Fruit fly (Drosophila melanogaster) whole organism, embryonic: ENCODE data around the gene CG8051.
A peak's percentile ranks its signal among the peaks of the same experiment; 100 is the strongest.

ENCODE experiments used
- CG10979 ChIP-seq: fragments of 200-800 bp; sonication (Bioruptor generic); optimal IDR thresholded peaks from 2 replicates; lab custom pipeline; 2018; ENCODE audit warnings: missing biosample characterization, mild to moderate bottlenecking, missing genetic modification characterization, moderate library complexity
- CG6272 ChIP-seq: fragments of 200-800 bp; sonication (Bioruptor generic); IDR thresholded peaks from 2 replicates; pipeline ENCODE4 v1.3.6; 2022; ENCODE audit warnings: missing biosample characterization, missing genetic modification characterization
- Dip2 ChIP-seq: fragments of 200-800 bp; sonication (Bioruptor generic); IDR thresholded peaks from 2 replicates; pipeline ENCODE4 v1.3.6; 2022; ENCODE audit warnings: missing biosample characterization, missing genetic modification characterization
- Ets97D ChIP-seq: fragments of 200-800 bp; sonication (Bioruptor generic); optimal IDR thresholded peaks from 3 replicates; lab custom pipeline; 2016; ENCODE audit warnings: missing biosample characterization, missing genetic modification characterization
- Neu2 ChIP-seq: fragments of 200-800 bp; sonication (Bioruptor generic); optimal IDR thresholded peaks from 3 replicates; lab custom pipeline; 2016; ENCODE audit warnings: missing biosample characterization, missing genetic modification characterization, borderline replicate concordance
- Oaz ChIP-seq: fragments of 200-800 bp; sonication (Bioruptor generic); IDR thresholded peaks from 2 replicates; pipeline ENCODE4 v1.3.6; 2022; ENCODE audit warnings: missing biosample characterization, missing genetic modification characterization
- aop ChIP-seq: fragments of 200-800 bp; sonication (Bioruptor generic); IDR thresholded peaks from 2 replicates; pipeline ENCODE4 v1.3.6; 2022; ENCODE audit warnings: missing biosample characterization, missing genetic modification characterization
- gce ChIP-seq: fragments of 200-800 bp; sonication (Bioruptor generic); IDR thresholded peaks from 3 replicates; pipeline ENCODE4 v1.3.6; 2022; ENCODE audit warnings: missing biosample characterization, missing genetic modification characterization
- pnt ChIP-seq: fragments of 200-800 bp; sonication (Bioruptor generic); optimal IDR thresholded peaks from 3 replicates; lab custom pipeline; 2016; ENCODE audit warnings: missing biosample characterization, missing genetic modification characterization
- rib ChIP-seq: fragments of 200-800 bp; sonication (Bioruptor generic); IDR thresholded peaks from 2 replicates; pipeline ENCODE4 v1.3.6; 2022; ENCODE audit warnings: missing biosample characterization, missing genetic modification characterization
- sqz ChIP-seq: fragments of 200-800 bp; sonication (Bioruptor generic); optimal IDR thresholded peaks from 3 replicates; lab custom pipeline; 2018; ENCODE audit warnings: missing biosample characterization, mild to moderate bottlenecking, missing genetic modification characterization

DNA sequence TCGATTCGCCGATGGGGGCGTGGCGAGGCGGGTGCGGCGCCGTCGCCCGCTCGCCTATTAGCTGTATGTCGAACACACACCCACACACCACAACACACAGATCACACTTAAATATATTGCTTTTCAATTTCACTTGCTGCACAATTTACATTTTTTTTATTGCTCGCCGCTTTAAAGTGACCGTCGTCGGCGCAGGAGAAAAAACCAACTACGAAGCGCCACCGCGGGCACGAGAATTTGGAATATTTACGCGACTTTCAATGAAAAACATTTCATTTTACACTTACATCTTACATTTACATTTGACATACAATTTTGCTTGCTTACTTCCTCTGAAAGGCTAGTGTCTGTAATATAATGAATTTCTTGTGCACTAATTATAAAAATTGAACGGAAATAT lies 46.7 kb downstream of the CG8051 start, which contains the start of gene rictor:
- no peak for TF ChIP-seq Ets97D (GFP tag; lab: Kevin White, UChicago)
- no peak for TF ChIP-seq Oaz (GFP tag; lab: Robert Waterston, UW)
- no peak for TF ChIP-seq aop (GFP tag; lab: Robert Waterston, UW)
- TF ChIP-seq sqz (GFP tag; lab: Kevin White, UChicago) = peak; percentile 66
- TF ChIP-seq CG10979 = no peak
- no peak for TF ChIP-seq rib
- no peak for TF ChIP-seq gce (GFP tag; lab: Robert Waterston, UW)
- no peak for TF ChIP-seq CG6272
- no peak for TF ChIP-seq pnt
- no peak for TF ChIP-seq Neu2 (GFP tag; lab: Kevin White, UChicago)
- no peak for TF ChIP-seq Dip2 (GFP tag; lab: Robert Waterston, UW)
